Worm (Caenorhabditis elegans) whole organism, late embryonic: ENCODE data around the gene ZK353.4.

ENCODE experiments used
- C08G9.2 ChIP-seq: sonication (generic microtip); optimal IDR thresholded peaks from 2 replicates; lab custom pipeline; 2016; ENCODE audit warnings: mild to moderate bottlenecking, missing genetic modification characterization, moderate library complexity, missing compliant biosample characterization
- K09A11.1 ChIP-seq: sonication (generic microtip); optimal IDR thresholded peaks from 2 replicates; lab custom pipeline; 2017; ENCODE audit warnings: antibody characterized with exemption, mild to moderate bottlenecking, missing genetic modification characterization, missing compliant biosample characterization; ENCODE audit not compliant: insufficient read depth
- T23F11.4 ChIP-seq: fragments of 200-800 bp; sonication (Bioruptor generic); optimal IDR thresholded peaks from 2 replicates; lab custom pipeline; 2018; ENCODE audit warnings: mild to moderate bottlenecking, missing genetic modification characterization, missing compliant biosample characterization
- ahr-1 ChIP-seq: sonication (generic microtip); optimal IDR thresholded peaks from 2 replicates; lab custom pipeline; 2016; ENCODE audit warnings: missing genetic modification characterization, missing compliant biosample characterization
- ceh-19 ChIP-seq: fragments of 200-800 bp; sonication (Bioruptor generic); optimal IDR thresholded peaks from 2 replicates; lab custom pipeline; 2018; ENCODE audit warnings: mild to moderate bottlenecking, missing genetic modification characterization, missing compliant biosample characterization
- ceh-2 ChIP-seq: sonication (generic microtip); optimal IDR thresholded peaks from 2 replicates; lab custom pipeline; 2016; ENCODE audit warnings: missing genotype, missing genetic modification characterization, missing compliant biosample characterization
- ceh-24 ChIP-seq: sonication (generic microtip); optimal IDR thresholded peaks from 2 replicates; lab custom pipeline; 2016; ENCODE audit warnings: mild to moderate bottlenecking, missing genetic modification characterization, missing compliant biosample characterization
- ceh-30 ChIP-seq: fragments of 150-350 bp; optimal IDR thresholded peaks from 2 replicates; lab custom pipeline; 2014; ENCODE audit warnings: missing biosample characterization, missing genetic modification characterization
- ceh-31 ChIP-seq: sonication (generic microtip); optimal IDR thresholded peaks from 2 replicates; lab custom pipeline; 2016; ENCODE audit warnings: missing genetic modification characterization, missing compliant biosample characterization
- ceh-34 ChIP-seq: sonication (generic microtip); optimal IDR thresholded peaks from 2 replicates; lab custom pipeline; 2016; ENCODE audit warnings: mild to moderate bottlenecking, missing genetic modification characterization, missing compliant biosample characterization
- ceh-45 ChIP-seq: fragments of 200-800 bp; sonication (Bioruptor generic); IDR thresholded peaks from 2 replicates; pipeline ENCODE4 v1.3.6; 2022; ENCODE audit warnings: missing genetic modification reagents, missing genetic modification characterization, missing compliant biosample characterization
- ceh-48 ChIP-seq: sonication (generic microtip); optimal IDR thresholded peaks from 2 replicates; lab custom pipeline; 2016; ENCODE audit warnings: missing genetic modification characterization, inconsistent platforms, missing compliant biosample characterization
- ceh-6 ChIP-seq: fragments of 200-800 bp; sonication (Bioruptor generic); optimal IDR thresholded peaks from 2 replicates; lab custom pipeline; 2018; ENCODE audit warnings: mild to moderate bottlenecking, missing genetic modification characterization, missing compliant biosample characterization
- dmd-4 ChIP-seq: sonication (generic microtip); optimal IDR thresholded peaks from 2 replicates; lab custom pipeline; 2016; ENCODE audit warnings: borderline replicate concordance, missing genetic modification characterization, missing compliant biosample characterization
- dve-1 ChIP-seq: sonication (generic microtip); optimal IDR thresholded peaks from 2 replicates; lab custom pipeline; 2017; ENCODE audit warnings: antibody characterized with exemption, mild to moderate bottlenecking, missing genetic modification characterization, missing compliant biosample characterization
- ets-4 ChIP-seq: sonication (generic microtip); optimal IDR thresholded peaks from 2 replicates; lab custom pipeline; 2016; ENCODE audit warnings: missing genetic modification characterization, missing compliant biosample characterization
- fax-1 ChIP-seq: sonication (generic microtip); optimal IDR thresholded peaks from 2 replicates; lab custom pipeline; 2016; ENCODE audit warnings: missing genotype, missing genetic modification characterization, missing compliant biosample characterization
- fkh-10 ChIP-seq: fragments of 150-350 bp; optimal IDR thresholded peaks from 2 replicates; lab custom pipeline; 2014; ENCODE audit warnings: missing biosample characterization, missing genetic modification reagents, missing genetic modification characterization
- fkh-6 ChIP-seq: sonication (generic microtip); optimal IDR thresholded peaks from 2 replicates; lab custom pipeline; 2016; ENCODE audit warnings: missing genetic modification characterization, missing compliant biosample characterization
- gmeb-2 ChIP-seq: sonication (generic microtip); optimal IDR thresholded peaks from 2 replicates; lab custom pipeline; 2016; ENCODE audit warnings: missing genetic modification characterization, inconsistent platforms, missing compliant biosample characterization
- hlh-13 ChIP-seq: fragments of 200-800 bp; sonication (Bioruptor generic); optimal IDR thresholded peaks from 2 replicates; lab custom pipeline; 2018; ENCODE audit warnings: mild to moderate bottlenecking, missing genetic modification characterization, missing compliant biosample characterization
- hlh-30 ChIP-seq: sonication (generic microtip); optimal IDR thresholded peaks from 2 replicates; lab custom pipeline; 2017; ENCODE audit warnings: antibody characterized with exemption, missing genetic modification characterization, missing compliant biosample characterization; ENCODE audit not compliant: insufficient read depth
- hlh-8 ChIP-seq: sonication (generic microtip); optimal IDR thresholded peaks from 2 replicates; lab custom pipeline; 2016; ENCODE audit warnings: missing genotype, missing genetic modification characterization, missing compliant biosample characterization
- madf-2 ChIP-seq: sonication (generic microtip); optimal IDR thresholded peaks from 2 replicates; lab custom pipeline; 2017; ENCODE audit warnings: missing genetic modification characterization, missing compliant biosample characterization
- nfya-1 ChIP-seq: sonication (generic microtip); optimal IDR thresholded peaks from 2 replicates; lab custom pipeline; 2017; ENCODE audit warnings: missing genetic modification characterization, mild to moderate bottlenecking, missing compliant biosample characterization, antibody characterized with exemption, moderate library complexity
- nhr-11 ChIP-seq: fragments of 150-350 bp; optimal IDR thresholded peaks from 2 replicates; lab custom pipeline; 2014; ENCODE audit warnings: missing biosample characterization, missing genetic modification characterization
- nhr-232 ChIP-seq: sonication (generic microtip); optimal IDR thresholded peaks from 2 replicates; lab custom pipeline; 2016; ENCODE audit warnings: missing genetic modification characterization, missing compliant biosample characterization
- npax-4 ChIP-seq: sonication (generic microtip); optimal IDR thresholded peaks from 2 replicates; lab custom pipeline; 2016; ENCODE audit warnings: missing genetic modification characterization, missing compliant biosample characterization
- pag-3 ChIP-seq: sonication (generic microtip); optimal IDR thresholded peaks from 2 replicates; lab custom pipeline; 2016; ENCODE audit warnings: missing compliant biosample characterization, missing genetic modification characterization, borderline replicate concordance
- pha-2 ChIP-seq: sonication (generic microtip); optimal IDR thresholded peaks from 2 replicates; lab custom pipeline; 2017; ENCODE audit warnings: mild to moderate bottlenecking, missing genetic modification characterization, missing compliant biosample characterization
- pqm-1 ChIP-seq: sonication (generic microtip); optimal IDR thresholded peaks from 2 replicates; lab custom pipeline; 2016; ENCODE audit warnings: missing genetic modification characterization, missing compliant biosample characterization
- pros-1 ChIP-seq: fragments of 150-350 bp; optimal IDR thresholded peaks from 2 replicates; lab custom pipeline; 2014; ENCODE audit warnings: missing biosample characterization, missing genetic modification reagents, missing genetic modification characterization
- ref-2 ChIP-seq: sonication (generic microtip); optimal IDR thresholded peaks from 2 replicates; lab custom pipeline; 2016; ENCODE audit warnings: missing genetic modification characterization, missing compliant biosample characterization
- rnt-1 ChIP-seq: sonication (generic microtip); optimal IDR thresholded peaks from 2 replicates; lab custom pipeline; 2016; ENCODE audit warnings: missing genetic modification characterization, missing compliant biosample characterization
- sox-2 ChIP-seq: fragments of 200-800 bp; sonication (Bioruptor generic); IDR thresholded peaks from 2 replicates; pipeline ENCODE4 v1.3.6; 2022; ENCODE audit warnings: missing genetic modification reagents, missing genetic modification characterization, missing compliant biosample characterization
- tbx-2 ChIP-seq: sonication (generic microtip); optimal IDR thresholded peaks from 2 replicates; lab custom pipeline; 2016; ENCODE audit warnings: missing genetic modification characterization, missing compliant biosample characterization
- tbx-7 ChIP-seq: sonication (generic microtip); optimal IDR thresholded peaks from 2 replicates; lab custom pipeline; 2016; ENCODE audit warnings: missing genotype, missing genetic modification characterization, missing compliant biosample characterization
- ttx-3 ChIP-seq: sonication (generic microtip); optimal IDR thresholded peaks from 2 replicates; lab custom pipeline; 2016; ENCODE audit warnings: missing genetic modification reagents, missing genetic modification characterization, missing compliant biosample characterization
- unc-3 ChIP-seq, 2 experiments: fragments of 200-800 bp in 1 of 2; sonication (Bioruptor generic) in 1 of 2; sonication (generic microtip) in 1 of 2; conservative IDR thresholded peaks in 1 of 2; optimal IDR thresholded peaks in 1 of 2; 2 replicates each; pipeline versions ENCODE4 v1.3.6 to Lab custom; 2016 to 2022; ENCODE audit warnings: missing compliant biosample characterization in 2 of 2, missing genetic modification characterization in 2 of 2, missing genetic modification reagents in 1 of 2
- unc-42 ChIP-seq: sonication (generic microtip); optimal IDR thresholded peaks from 2 replicates; lab custom pipeline; 2016; ENCODE audit warnings: missing genotype, missing genetic modification characterization, missing compliant biosample characterization
- unc-55 ChIP-seq: sonication (generic microtip); optimal IDR thresholded peaks from 2 replicates; lab custom pipeline; 2017; ENCODE audit warnings: missing biosample characterization, missing genetic modification reagents, missing genetic modification characterization
- ztf-16 ChIP-seq: sonication (generic microtip); optimal IDR thresholded peaks from 2 replicates; lab custom pipeline; 2017; ENCODE audit warnings: missing genetic modification characterization, missing compliant biosample characterization

The ZK353.4 gene

ce11 chrIII:8417192-8417967, 27.9 kb upstream of the ZK353.4 start (continued):
- TF ChIP-seq hlh-30 (tag; lab: Kevin White, UChicago) (peak; percentile 70), ztf-16 (tag; lab: Kevin White, UChicago) (peak; percentile 55), gmeb-2 (tag; lab: Kevin White, UChicago) (peak; percentile 35), pag-3 (tag; lab: Kevin White, UChicago) (peak; percentile 29), npax-4 (no peak), pha-2 (peak; percentile 83), pros-1 (tag; lab: Kevin White, UChicago) (peak; percentile 44), C08G9.2 (no peak), fkh-10 (GFP tag; lab: Kevin White, UChicago) (no peak), hlh-13 (no peak), K09A11.1 (tag; lab: Kevin White, UChicago) (no peak), ceh-19 (peak; percentile 5), ceh-30 (no peak), ceh-34 (peak; percentile 78), tbx-7 (no peak), hlh-8 (tag; lab: Kevin White, UChicago) (peak; percentile 15), T23F11.4 (peak; percentile 9), ttx-3 (tag; lab: Kevin White, UChicago) (peak; percentile 19), madf-2 (tag; lab: Kevin White, UChicago) (no peak), ref-2 (tag; lab: Kevin White, UChicago) (peak; percentile 65), ceh-6 (GFP tag; lab: Kevin White, UChicago) (peak; percentile 18), fax-1 (tag; lab: Kevin White, UChicago) (no peak), tbx-2 (tag; lab: Kevin White, UChicago) (peak; percentile 77), nhr-11 (no peak), ahr-1 (no peak), rnt-1 (tag; lab: Kevin White, UChicago) (peak; percentile 54), dve-1 (peak; percentile 44)

- TF ChIP-seq ceh-31 (tag; lab: Kevin White, UChicago) (peak; percentile 67), unc-42 (tag; lab: Kevin White, UChicago) (peak; percentile 99), unc-55 (no peak)
These were observed 27.4 kb upstream of the ZK353.4 start for ce11 chrIII:8416871-8417191.

DNA sequence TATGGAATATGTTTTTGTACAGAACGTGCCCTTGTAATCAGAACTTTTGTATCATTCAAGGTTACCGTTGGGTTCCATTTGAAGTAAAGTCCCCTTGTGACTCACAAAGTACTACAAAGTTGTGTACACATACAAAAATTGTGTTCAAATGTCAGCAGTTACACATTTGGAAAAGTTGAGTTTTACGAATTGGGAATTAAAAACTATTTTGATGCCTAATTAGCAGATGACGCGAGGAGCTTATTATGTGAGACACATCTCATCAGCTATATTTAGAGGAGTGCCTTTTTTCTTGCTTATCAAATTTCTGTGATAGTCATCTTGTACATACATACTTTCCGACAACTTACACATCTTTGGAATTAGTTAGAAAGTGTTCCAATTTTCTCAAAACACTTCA, 24.1 kb upstream of the ZK353.4 start:
- TF ChIP-seq pag-3 (tag; lab: Kevin White, UChicago) = no peak
- TF ChIP-seq ceh-45 = no peak
- no peak for TF ChIP-seq unc-3 (GFP tag; conservative IDR thresholded peaks at IDR 0.05; lab: Robert Waterston, UW)
- no peak for TF ChIP-seq unc-3 (tag; optimal IDR thresholded peaks at IDR 0.05; lab: Kevin White, UChicago)
- TF ChIP-seq ceh-24 (tag; lab: Kevin White, UChicago) = no peak
- TF ChIP-seq tbx-2 (tag; lab: Kevin White, UChicago) = no peak
- no peak for TF ChIP-seq K09A11.1 (tag; lab: Kevin White, UChicago)
- no peak for TF ChIP-seq hlh-13
- no peak for TF ChIP-seq ceh-19
- TF ChIP-seq nhr-232 (tag; lab: Kevin White, UChicago) = no peak
- TF ChIP-seq sox-2 (GFP tag; lab: Robert Waterston, UW) = no peak

DNA sequence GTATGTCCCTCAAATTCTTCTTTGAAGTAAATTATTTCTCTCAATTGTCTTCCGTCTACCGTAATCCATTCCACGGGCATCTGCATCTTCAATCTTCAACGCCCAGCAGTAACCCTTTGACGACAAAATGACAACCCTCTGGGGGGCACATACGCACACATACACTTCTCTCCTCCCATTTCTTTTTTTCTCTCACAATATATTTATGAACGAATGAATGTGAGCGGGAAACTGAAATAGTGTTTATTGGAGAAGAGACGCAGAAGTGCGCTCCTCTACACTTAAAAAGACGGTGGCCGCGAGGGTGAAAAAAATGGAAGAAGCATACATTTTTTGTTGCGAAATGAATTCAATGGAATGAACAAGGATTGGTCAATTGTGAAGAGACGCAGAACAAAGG, 22.5 kb upstream of the ZK353.4 start:
- TF ChIP-seq ets-4 (tag; lab: Kevin White, UChicago) = peak; percentile 13
- peak; percentile 23 for TF ChIP-seq dmd-4 (tag; lab: Kevin White, UChicago)
- peak; percentile 67 for TF ChIP-seq ref-2 (tag; lab: Kevin White, UChicago)
- peak; percentile 75 for TF ChIP-seq ceh-31 (tag; lab: Kevin White, UChicago)
- TF ChIP-seq ceh-2 (tag; lab: Kevin White, UChicago) = peak; percentile 13
- TF ChIP-seq fkh-6 (tag; lab: Kevin White, UChicago) = no peak
- TF ChIP-seq nfya-1 (tag; lab: Kevin White, UChicago) = peak; percentile 91
- peak; percentile 12 for TF ChIP-seq tbx-2 (tag; lab: Kevin White, UChicago)
- no peak for TF ChIP-seq ceh-48 (tag; lab: Kevin White, UChicago)
- no peak for TF ChIP-seq pqm-1 (tag; lab: Kevin White, UChicago)
- TF ChIP-seq unc-3 (GFP tag; conservative IDR thresholded peaks at IDR 0.05; lab: Robert Waterston, UW) = no peak
- TF ChIP-seq unc-3 (tag; optimal IDR thresholded peaks at IDR 0.05; lab: Kevin White, UChicago) = peak; percentile 44
- TF ChIP-seq unc-42 (tag; lab: Kevin White, UChicago) = peak; percentile 46
- TF ChIP-seq unc-55 = peak; percentile 93
- TF ChIP-seq dve-1 = peak; percentile 27
